Worm (Caenorhabditis elegans) whole organism, young adult: ENCODE data around the gene srx-2.

Source experiments
- F52B5.7 ChIP-seq: sonication (generic microtip); optimal IDR thresholded peaks from 2 replicates; lab custom pipeline; 2016; ENCODE audit warnings: mild to moderate bottlenecking, missing genetic modification characterization, missing compliant biosample characterization
- K11D2.4 ChIP-seq: fragments of 200-800 bp; sonication (Bioruptor generic); IDR thresholded peaks from 2 replicates; pipeline ENCODE4 v1.3.6; 2022; ENCODE audit warnings: missing genetic modification reagents, missing genetic modification characterization, missing compliant biosample characterization
- Y56A3A.18 ChIP-seq: fragments of 200-800 bp; sonication (Bioruptor generic); IDR thresholded peaks from 2 replicates; pipeline ENCODE4 v1.3.6; 2022; ENCODE audit warnings: missing genetic modification reagents, missing genetic modification characterization, missing compliant biosample characterization
- ama-1 ChIP-seq, 3 experiments: fragments of 150-350 bp in 1 of 3; sonication (generic microtip) in 2 of 3; optimal IDR thresholded peaks; 2 replicates each; lab custom pipeline; 2014 to 2018; ENCODE audit warnings: missing biosample characterization in 2 of 3, missing genetic modification characterization in 2 of 3, missing genetic modification reagents in 2 of 3
- ccch-3 ChIP-seq: fragments of 200-800 bp; sonication (Bioruptor generic); optimal IDR thresholded peaks from 2 replicates; lab custom pipeline; 2018; ENCODE audit warnings: mild to moderate bottlenecking, missing genetic modification characterization, missing compliant biosample characterization
- ceh-40 ChIP-seq: fragments of 200-800 bp; sonication (Bioruptor generic); IDR thresholded peaks from 2 replicates; pipeline ENCODE4 v1.3.6; 2022; ENCODE audit warnings: missing genetic modification characterization, missing compliant biosample characterization
- ekl-4 ChIP-seq: fragments of 200-800 bp; sonication (Bioruptor generic); IDR thresholded peaks from 2 replicates; pipeline ENCODE4 v1.3.6; 2022; ENCODE audit warnings: missing genetic modification reagents, missing genetic modification characterization, missing compliant biosample characterization
- him-1 ChIP-seq: sonication (generic microtip); optimal IDR thresholded peaks from 2 replicates; lab custom pipeline; 2016; ENCODE audit warnings: missing genotype, missing genetic modification reagents, missing genetic modification characterization, missing compliant biosample characterization
- lin-35 ChIP-seq, 3 experiments: fragments of 150-350 bp in 2 of 3; sonication (generic microtip) in 1 of 3; optimal IDR thresholded peaks; 2 replicates each; lab custom pipeline; 2014 to 2018; ENCODE audit warnings: missing biosample characterization in 3 of 3, missing genetic modification characterization in 3 of 3, missing genetic modification reagents in 3 of 3
- nhr-179 ChIP-seq: sonication (generic microtip); optimal IDR thresholded peaks from 2 replicates; lab custom pipeline; 2016; ENCODE audit warnings: mild to moderate bottlenecking, missing genetic modification characterization, missing compliant biosample characterization
- sea-2 ChIP-seq: fragments of 200-800 bp; sonication (Bioruptor generic); IDR thresholded peaks from 2 replicates; pipeline ENCODE4 v1.3.6; 2022; ENCODE audit warnings: missing genetic modification characterization, missing compliant biosample characterization
- snpc-4 ChIP-seq, 5 experiments: fragments of 150-350 bp in 1 of 5; sonication (generic microtip) in 4 of 5; optimal IDR thresholded peaks; 2 replicates each; lab custom pipeline; 2014 to 2018; ENCODE audit warnings: missing genetic modification characterization in 5 of 5, missing biosample characterization in 3 of 5, antibody characterized with exemption in 2 of 5, mild to moderate bottlenecking in 2 of 5, missing compliant biosample characterization in 2 of 5, missing genotype in 2 of 5, moderate library complexity in 2 of 5, missing genetic modification reagents in 1 of 5
- tbx-9 ChIP-seq: sonication (generic microtip); optimal IDR thresholded peaks from 2 replicates; lab custom pipeline; 2016; ENCODE audit warnings: borderline replicate concordance, missing genetic modification characterization, inconsistent platforms, missing compliant biosample characterization
- unc-62 ChIP-seq: fragments of 150-350 bp; optimal IDR thresholded peaks from 2 replicates; lab custom pipeline; 2014; ENCODE audit warnings: missing biosample characterization, missing genetic modification reagents, missing genetic modification characterization

- TF ChIP-seq lin-35 (GFP tag; optimal IDR thresholded peaks at IDR 0.05; lab: Kevin White, UChicago): no peak
- no peak for TF ChIP-seq tbx-9
- no peak for TF ChIP-seq F52B5.7 (tag; lab: Kevin White, UChicago)
- TF ChIP-seq snpc-4 (GFP tag; optimal IDR thresholded peaks at IDR 0.05; lab: Kevin White, UChicago): no peak
- no peak for TF ChIP-seq snpc-4 (tag; optimal IDR thresholded peaks at IDR 0.05; lab: Kevin White, UChicago)
- no peak for TF ChIP-seq Y56A3A.18 (GFP tag; lab: Robert Waterston, UW)
- TF ChIP-seq sea-2 (GFP tag; lab: Robert Waterston, UW): no peak
- TF ChIP-seq unc-62 (GFP tag; lab: Kevin White, UChicago): no peak
- no peak for TF ChIP-seq ceh-40 (GFP tag; lab: Robert Waterston, UW)
- TF ChIP-seq him-1 (tag; lab: Kevin White, UChicago): no peak
- no peak for TF ChIP-seq ekl-4 (GFP tag; lab: Robert Waterston, UW)
- TF ChIP-seq ama-1 (optimal IDR thresholded peaks at IDR 0.05; lab: Kevin White, UChicago): no peak
- no peak for TF ChIP-seq ama-1 (GFP tag; optimal IDR thresholded peaks at IDR 0.05; lab: Kevin White, UChicago)
- no peak for TF ChIP-seq K11D2.4 (GFP tag; lab: Robert Waterston, UW)
- TF ChIP-seq ccch-3 (GFP tag; lab: Kevin White, UChicago): no peak
- no peak for TF ChIP-seq nhr-179
Measured at ce11 chrV:9035685-9036084, 26.4 kb downstream of the srx-2 start, which contains the start of gene srsx-34.
